Fruit fly (Drosophila melanogaster) whole organism, prepupa: ENCODE results near the gene CrebB.

Source experiments
- Blimp-1 ChIP-seq: fragments of 200-800 bp; sonication (Bioruptor generic); optimal IDR thresholded peaks from 3 replicates; lab custom pipeline; 2017; ENCODE audit warnings: missing biosample characterization, missing genetic modification characterization, mild to moderate bottlenecking, moderate library complexity, missing genetic modification reagents
- CG10631 ChIP-seq: fragments of 200-800 bp; sonication (Bioruptor generic); optimal IDR thresholded peaks from 2 replicates; lab custom pipeline; 2016; ENCODE audit warnings: missing biosample characterization, missing genetic modification characterization
- CG10669 ChIP-seq: fragments of 200-800 bp; sonication (Bioruptor generic); optimal IDR thresholded peaks from 3 replicates; lab custom pipeline; 2018; ENCODE audit warnings: missing biosample characterization, mild to moderate bottlenecking, missing genetic modification characterization, moderate library complexity
- CG11762 ChIP-seq: fragments of 200-800 bp; sonication (Bioruptor generic); optimal IDR thresholded peaks from 3 replicates; lab custom pipeline; 2016; ENCODE audit warnings: missing biosample characterization, missing genetic modification characterization; ENCODE audit not compliant: insufficient read depth
- CG11902 ChIP-seq: fragments of 200-800 bp; sonication (Bioruptor generic); optimal IDR thresholded peaks from 3 replicates; lab custom pipeline; 2016; ENCODE audit warnings: missing biosample characterization, missing genetic modification characterization
- CG15336 ChIP-seq: fragments of 200-800 bp; sonication (Bioruptor generic); IDR thresholded peaks from 2 replicates; pipeline ENCODE4 v1.3.6; 2022; ENCODE audit warnings: missing biosample characterization, missing genetic modification characterization
- CG1621 ChIP-seq: fragments of 200-800 bp; sonication (Bioruptor generic); optimal IDR thresholded peaks from 3 replicates; lab custom pipeline; 2018; ENCODE audit warnings: missing biosample characterization, mild to moderate bottlenecking, missing genetic modification characterization
- CG16779 ChIP-seq: fragments of 200-800 bp; sonication (Bioruptor generic); optimal IDR thresholded peaks from 3 replicates; lab custom pipeline; 2017; ENCODE audit warnings: missing biosample characterization, mild to moderate bottlenecking, missing genetic modification characterization
- CG31627 ChIP-seq: fragments of 200-800 bp; sonication (Bioruptor generic); optimal IDR thresholded peaks from 3 replicates; lab custom pipeline; 2016; ENCODE audit warnings: missing biosample characterization, missing genetic modification characterization
- CG32006 ChIP-seq: fragments of 200-800 bp; sonication (Bioruptor generic); optimal IDR thresholded peaks from 3 replicates; lab custom pipeline; 2017; ENCODE audit warnings: missing biosample characterization, mild to moderate bottlenecking, missing genetic modification characterization
- CG34406 ChIP-seq: fragments of 200-800 bp; sonication (Bioruptor generic); optimal IDR thresholded peaks from 3 replicates; lab custom pipeline; 2016; ENCODE audit warnings: missing biosample characterization, missing genetic modification characterization
- CG3919 ChIP-seq: fragments of 200-800 bp; sonication (Bioruptor generic); optimal IDR thresholded peaks from 3 replicates; lab custom pipeline; 2016; ENCODE audit warnings: missing biosample characterization, missing genetic modification characterization
- CG4318 ChIP-seq: fragments of 200-800 bp; sonication (Bioruptor generic); optimal IDR thresholded peaks from 3 replicates; lab custom pipeline; 2017; ENCODE audit warnings: missing biosample characterization, mild to moderate bottlenecking, missing genetic modification characterization
- CG6163 ChIP-seq: fragments of 200-800 bp; sonication (Bioruptor generic); IDR thresholded peaks from 3 replicates; pipeline ENCODE4 v1.3.6; 2022; ENCODE audit warnings: missing biosample characterization, missing genetic modification characterization
- CG6276 ChIP-seq: fragments of 200-800 bp; sonication (Bioruptor generic); optimal IDR thresholded peaks from 2 replicates; lab custom pipeline; 2017; ENCODE audit warnings: missing biosample characterization, mild to moderate bottlenecking, missing genetic modification characterization
- CG8119 ChIP-seq: fragments of 200-800 bp; sonication (Bioruptor generic); IDR thresholded peaks from 3 replicates; pipeline ENCODE4 v1.3.6; 2022; ENCODE audit warnings: missing biosample characterization, missing genetic modification characterization
- CG8319 ChIP-seq: fragments of 200-800 bp; sonication (Bioruptor generic); optimal IDR thresholded peaks from 3 replicates; lab custom pipeline; 2016; ENCODE audit warnings: missing biosample characterization, missing genetic modification characterization
- CG9139 ChIP-seq: fragments of 200-800 bp; sonication (Bioruptor generic); optimal IDR thresholded peaks from 3 replicates; lab custom pipeline; 2017; ENCODE audit warnings: missing biosample characterization, mild to moderate bottlenecking, missing genetic modification characterization
- Eip75B ChIP-seq: fragments of 200-800 bp; sonication (Bioruptor generic); optimal IDR thresholded peaks from 3 replicates; lab custom pipeline; 2016; ENCODE audit warnings: missing biosample characterization, missing genetic modification characterization
- Eip78C ChIP-seq: fragments of 200-800 bp; sonication (Bioruptor generic); peaks from one replicate; lab custom pipeline; 2016; ENCODE audit warnings: missing biosample characterization, missing genetic modification characterization
- Eip93F ChIP-seq: fragments of 200-800 bp; sonication (Bioruptor generic); optimal IDR thresholded peaks from 2 replicates; lab custom pipeline; 2016; ENCODE audit warnings: missing biosample characterization, mild to moderate bottlenecking, missing genetic modification characterization
- Ets21C ChIP-seq: fragments of 200-800 bp; sonication (Bioruptor generic); optimal IDR thresholded peaks from 3 replicates; lab custom pipeline; 2016; ENCODE audit warnings: missing biosample characterization, missing genetic modification characterization
- Ets96B ChIP-seq: fragments of 200-800 bp; optimal IDR thresholded peaks from 2 replicates; lab custom pipeline; 2019; ENCODE audit warnings: missing biosample characterization, mild to moderate bottlenecking, missing genetic modification characterization, moderate library complexity
- Gug ChIP-seq: fragments of 200-800 bp; sonication (Bioruptor generic); IDR thresholded peaks from 2 replicates; pipeline ENCODE4 v1.3.6; 2022; ENCODE audit warnings: missing biosample characterization, missing genetic modification characterization
- Hr38 ChIP-seq: sonication (Bioruptor generic); optimal IDR thresholded peaks from 2 replicates; lab custom pipeline; 2016; ENCODE audit warnings: missing biosample characterization, missing genetic modification characterization
- Hr39 ChIP-seq: fragments of 200-800 bp; sonication (Bioruptor generic); optimal IDR thresholded peaks from 2 replicates; lab custom pipeline; 2016; ENCODE audit warnings: missing biosample characterization, missing genetic modification characterization
- Hr4 ChIP-seq: fragments of 200-800 bp; sonication (Bioruptor generic); optimal IDR thresholded peaks from 3 replicates; lab custom pipeline; 2016; ENCODE audit warnings: missing biosample characterization, missing genetic modification characterization
- Lpt ChIP-seq: fragments of 200-800 bp; sonication (Bioruptor generic); optimal IDR thresholded peaks from 3 replicates; lab custom pipeline; 2016; ENCODE audit warnings: missing biosample characterization, missing genetic modification characterization
- OdsH ChIP-seq: fragments of 200-800 bp; sonication (Bioruptor generic); optimal IDR thresholded peaks from 3 replicates; lab custom pipeline; 2016; ENCODE audit warnings: missing biosample characterization, missing genetic modification characterization
- Smox ChIP-seq: fragments of 200-800 bp; sonication (Bioruptor generic); optimal IDR thresholded peaks from 3 replicates; lab custom pipeline; 2016; ENCODE audit warnings: missing biosample characterization, missing genetic modification characterization
- Sox15 ChIP-seq: fragments of 200-800 bp; sonication (Bioruptor generic); optimal IDR thresholded peaks from 3 replicates; lab custom pipeline; 2016; ENCODE audit warnings: missing biosample characterization, missing genetic modification characterization
- achi ChIP-seq: fragments of 200-800 bp; sonication (Bioruptor generic); optimal IDR thresholded peaks from 3 replicates; lab custom pipeline; 2016; ENCODE audit warnings: missing biosample characterization, missing genetic modification characterization
- acj6 ChIP-seq: fragments of 200-800 bp; sonication (Bioruptor generic); optimal IDR thresholded peaks from 3 replicates; lab custom pipeline; 2016; ENCODE audit warnings: missing biosample characterization, missing genetic modification characterization
- cyc ChIP-seq: fragments of 200-800 bp; sonication (Bioruptor generic); optimal IDR thresholded peaks from 3 replicates; lab custom pipeline; 2016; ENCODE audit warnings: missing biosample characterization, missing genetic modification characterization
- dac ChIP-seq: fragments of 200-800 bp; sonication (Bioruptor generic); optimal IDR thresholded peaks from 2 replicates; lab custom pipeline; 2017; ENCODE audit warnings: missing biosample characterization, mild to moderate bottlenecking, missing genetic modification characterization
- dsx ChIP-seq: fragments of 200-800 bp; optimal IDR thresholded peaks from 3 replicates; lab custom pipeline; 2019; ENCODE audit warnings: missing biosample characterization, mild to moderate bottlenecking, missing genetic modification characterization, moderate library complexity; ENCODE audit not compliant: poor library complexity, severe bottlenecking
- eg ChIP-seq: fragments of 200-800 bp; sonication (Bioruptor generic); IDR thresholded peaks from 3 replicates; pipeline ENCODE4 v1.3.6; 2022; ENCODE audit warnings: missing biosample characterization, missing genetic modification characterization
- esn ChIP-seq: fragments of 200-800 bp; sonication (Bioruptor generic); optimal IDR thresholded peaks from 2 replicates; lab custom pipeline; 2016; ENCODE audit warnings: missing biosample characterization, mild to moderate bottlenecking, missing genetic modification characterization, moderate library complexity
- fkh ChIP-seq: fragments of 200-800 bp; sonication (Bioruptor generic); optimal IDR thresholded peaks from 3 replicates; lab custom pipeline; 2017; ENCODE audit warnings: missing biosample characterization, mild to moderate bottlenecking, missing genetic modification characterization, moderate library complexity
- lz ChIP-seq: fragments of 200-800 bp; sonication (Bioruptor generic); optimal IDR thresholded peaks from 3 replicates; lab custom pipeline; 2016; ENCODE audit warnings: missing biosample characterization, missing genetic modification characterization
- pdm3 ChIP-seq: fragments of 200-800 bp; sonication (Bioruptor generic); optimal IDR thresholded peaks from 3 replicates; lab custom pipeline; 2016; ENCODE audit warnings: missing biosample characterization, missing genetic modification characterization
- salr ChIP-seq, 2 experiments: fragments of 200-800 bp; sonication (Bioruptor generic); optimal IDR thresholded peaks; 3 replicates each; lab custom pipeline; 2016 to 2018; ENCODE audit warnings: missing biosample characterization in 2 of 2, missing genetic modification characterization in 2 of 2, mild to moderate bottlenecking in 1 of 2
- spab ChIP-seq: fragments of 200-800 bp; sonication (Bioruptor generic); optimal IDR thresholded peaks from 2 replicates; lab custom pipeline; 2017; ENCODE audit warnings: missing biosample characterization, mild to moderate bottlenecking, missing genetic modification characterization, missing genetic modification reagents
- ss ChIP-seq, 2 experiments: fragments of 200-800 bp; sonication (Bioruptor generic); optimal IDR thresholded peaks; 2 replicates in 1 of 2; 3 replicates in 1 of 2; lab custom pipeline; 2017 to 2018; ENCODE audit warnings: mild to moderate bottlenecking in 2 of 2, missing biosample characterization in 2 of 2, missing genetic modification characterization in 2 of 2, moderate library complexity in 1 of 2
- svp ChIP-seq: fragments of 200-800 bp; sonication (Bioruptor generic); peaks from one replicate; lab custom pipeline; 2016; ENCODE audit warnings: missing biosample characterization, missing genetic modification characterization
- topi ChIP-seq: fragments of 200-800 bp; sonication (Bioruptor generic); optimal IDR thresholded peaks from 3 replicates; lab custom pipeline; 2016; ENCODE audit warnings: missing biosample characterization, missing genetic modification characterization

Gene CrebB

dm6 chrX:18366033-18366850 lies at the start of gene CrebB (continued):
- TF ChIP-seq dac (GFP tag; lab: Kevin White, UChicago) (peak; percentile 31), CG11902 (GFP tag; lab: Kevin White, UChicago) (no peak), CG16779 (tag; lab: Kevin White, UChicago) (peak; percentile 46), CG10631 (GFP tag; lab: Kevin White, UChicago) (no peak), salr (GFP tag; optimal IDR thresholded peaks at IDR 0.05; lab: Kevin White, UChicago) (peak in 1 of 2 experiments; percentile 53), pdm3 (GFP tag; lab: Kevin White, UChicago) (no peak), CG34406 (GFP tag; lab: Kevin White, UChicago) (no peak)

- TF ChIP-seq Blimp-1 (GFP tag; lab: Kevin White, UChicago) (no peak), Hr38 (GFP tag; lab: Kevin White, UChicago) (no peak), eg (GFP tag; lab: Robert Waterston, UW) (0 out of 3 replicates have a peak, but pooled peaks have one; percentile 23), CG6163 (GFP tag; lab: Robert Waterston, UW) (no peak), ss (GFP tag; optimal IDR thresholded peaks at IDR 0.05; lab: Kevin White, UChicago) (no peak), CG6276 (GFP tag; lab: Kevin White, UChicago) (no peak), Sox15 (no peak), Lpt (GFP tag; lab: Kevin White, UChicago) (no peak), Hr4 (GFP tag; lab: Kevin White, UChicago) (no peak), CG11762 (no peak), Smox (GFP tag; lab: Kevin White, UChicago) (peak; percentile 38), OdsH (GFP tag; lab: Kevin White, UChicago) (peak; percentile 36), achi (GFP tag; lab: Kevin White, UChicago) (no peak), CG34406 (GFP tag; lab: Kevin White, UChicago) (no peak), acj6 (GFP tag; lab: Kevin White, UChicago) (peak; percentile 21), esn (GFP tag; lab: Kevin White, UChicago) (peak; percentile 56), Ets96B (tag; lab: Kevin White, UChicago) (no peak), Gug (GFP tag; lab: Robert Waterston, UW) (no peak), Eip93F (GFP tag; lab: Kevin White, UChicago) (no peak), svp (GFP tag; lab: Kevin White, UChicago) (no peak), CG8119 (no peak), dac (GFP tag; lab: Kevin White, UChicago) (no peak), CG31627 (GFP tag; lab: Kevin White, UChicago) (peak; percentile 52), dsx (no peak), Ets21C (GFP tag; lab: Kevin White, UChicago) (no peak), lz (GFP tag; lab: Kevin White, UChicago) (peak; percentile 32), spab (no peak), Hr39 (GFP tag; lab: Kevin White, UChicago) (peak; percentile 69), pdm3 (GFP tag; lab: Kevin White, UChicago) (peak; percentile 35), Eip78C (GFP tag; lab: Kevin White, UChicago) (peak; percentile 47), CG3919 (GFP tag; lab: Kevin White, UChicago) (no peak), topi (GFP tag; lab: Kevin White, UChicago) (peak; percentile 34), Eip75B (GFP tag; lab: Kevin White, UChicago) (no peak), CG9139 (GFP tag; lab: Kevin White, UChicago) (no peak), CG11902 (GFP tag; lab: Kevin White, UChicago) (no peak), CG32006 (GFP tag; lab: Kevin White, UChicago) (peak; percentile 56), cyc (GFP tag; lab: Kevin White, UChicago) (no peak), CG16779 (tag; lab: Kevin White, UChicago) (no peak), CG1621 (tag; lab: Kevin White, UChicago) (no peak), CG15336 (GFP tag; lab: Robert Waterston, UW) (no peak), CG8319 (GFP tag; lab: Kevin White, UChicago) (no peak), CG4318 (GFP tag; lab: Kevin White, UChicago) (no peak), fkh (GFP tag; lab: Kevin White, UChicago) (peak; percentile 2), CG10631 (GFP tag; lab: Kevin White, UChicago) (no peak), CG10669 (GFP tag; lab: Kevin White, UChicago) (no peak)
Measured at dm6 chrX:18319912-18320520, 46.1 kb upstream of the CrebB start.
